Worm (Caenorhabditis elegans) whole organism, mixed stage, embryonic: ENCODE results near the gene gtf-2H2C.

ENCODE experiments used
- drap-1 ChIP-seq: fragments of 200-800 bp; sonication (Bioruptor generic); optimal IDR thresholded peaks from 3 replicates; lab custom pipeline; 2018; ENCODE audit warnings: mild to moderate bottlenecking, missing genetic modification characterization, missing compliant biosample characterization
- elt-1 ChIP-seq: sonication (generic microtip); optimal IDR thresholded peaks from 2 replicates; lab custom pipeline; 2017; ENCODE audit warnings: missing genetic modification characterization, mild to moderate bottlenecking, missing compliant biosample characterization, antibody characterized with exemption, moderate library complexity, borderline replicate concordance; ENCODE audit not compliant: insufficient read depth
- mab-5 ChIP-seq: fragments of 150-350 bp; optimal IDR thresholded peaks from 2 replicates; lab custom pipeline; 2014; ENCODE audit warnings: missing biosample characterization, missing genetic modification characterization
- nhr-237 ChIP-seq: fragments of 150-350 bp; optimal IDR thresholded peaks from 2 replicates; lab custom pipeline; 2014; ENCODE audit warnings: missing biosample characterization, missing genetic modification characterization
- nhr-28 ChIP-seq: fragments of 150-350 bp; optimal IDR thresholded peaks from 2 replicates; lab custom pipeline; 2014; ENCODE audit warnings: missing biosample characterization, missing genetic modification characterization
- nhr-76 ChIP-seq: sonication (generic microtip); optimal IDR thresholded peaks from 2 replicates; lab custom pipeline; 2017; ENCODE audit warnings: missing biosample characterization, missing genetic modification characterization
- pha-4 ChIP-seq: fragments of 150-350 bp; optimal IDR thresholded peaks from 2 replicates; lab custom pipeline; 2018; ENCODE audit warnings: missing biosample characterization, missing genetic modification reagents, missing genetic modification characterization
- unc-62 ChIP-seq: fragments of 150-350 bp; optimal IDR thresholded peaks from 2 replicates; lab custom pipeline; 2014; ENCODE audit warnings: missing biosample characterization, missing genetic modification reagents, missing genetic modification characterization
- ztf-11 ChIP-seq: fragments of 150-350 bp; optimal IDR thresholded peaks from 2 replicates; lab custom pipeline; 2014; ENCODE audit warnings: missing biosample characterization, missing genetic modification characterization

- TF ChIP-seq elt-1 (no peak), unc-62 (no peak), pha-4 (tag; lab: Kevin White, UChicago) (no peak), drap-1 (GFP tag; lab: Kevin White, UChicago) (no peak), nhr-76 (no peak), nhr-28 (tag; lab: Kevin White, UChicago) (no peak), mab-5 (no peak), nhr-237 (no peak), ztf-11 (tag; lab: Kevin White, UChicago) (no peak)
Measured at ce11 chrIII:10106390-10106789, 15.8 kb upstream of the gtf-2H2C start, which contains the start of gene srt-55.
